Fruit fly (Drosophila melanogaster) Kc167 (cell line): ENCODE data around the gene CG14147.

ENCODE experiments used
- Myc ChIP-seq: fragments of >200 bp; optimal IDR thresholded peaks from 2 replicates; lab custom pipeline; 2017; ENCODE audit warnings: missing external identifiers
- Sin3A ChIP-seq: fragments of >200 bp; optimal IDR thresholded peaks from 2 replicates; lab custom pipeline; 2018; ENCODE audit warnings: missing external identifiers
- h ChIP-seq: fragments of >200 bp; optimal IDR thresholded peaks from 3 replicates; lab custom pipeline; 2018; ENCODE audit warnings: missing external identifiers
- psq ChIP-seq: fragments of >200 bp; optimal IDR thresholded peaks from 2 replicates; lab custom pipeline; 2017; ENCODE audit warnings: missing external identifiers

dm6 chr3L:10972348-10972747 lies at the start of gene CG14147:
- no peak for TF ChIP-seq Myc (lab: Kevin White, UChicago)
- TF ChIP-seq h (lab: Kevin White, UChicago), result no peak
- no peak for TF ChIP-seq psq (lab: Kevin White, UChicago)
- no peak for TF ChIP-seq Sin3A (lab: Kevin White, UChicago)
